Worm (Caenorhabditis elegans) whole organism, L4 larva: Measurements from ENCODE around the gene mrps-17.

ENCODE experiments used
- D1046.2 ChIP-seq: fragments of 200-800 bp; sonication (Bioruptor generic); IDR thresholded peaks from 2 replicates; pipeline ENCODE4 v1.3.6; 2022; ENCODE audit warnings: missing genetic modification characterization, missing compliant biosample characterization
- F26F4.8 ChIP-seq: fragments of 200-800 bp; sonication (Bioruptor generic); conservative IDR thresholded peaks from 2 replicates; pipeline ENCODE4 v1.3.6; 2022; ENCODE audit warnings: missing genetic modification characterization, missing compliant biosample characterization
- F49E8.2 ChIP-seq: sonication (generic microtip); optimal IDR thresholded peaks from 2 replicates; lab custom pipeline; 2016; ENCODE audit warnings: missing compliant biosample characterization, mild to moderate bottlenecking, missing genetic modification characterization, borderline replicate concordance
- T20F7.1 ChIP-seq: fragments of 200-800 bp; sonication (Bioruptor generic); optimal IDR thresholded peaks from 2 replicates; lab custom pipeline; 2018; ENCODE audit warnings: mild to moderate bottlenecking, missing genetic modification characterization, missing compliant biosample characterization
- T26A8.4 ChIP-seq: fragments of 200-800 bp; sonication (Bioruptor generic); IDR thresholded peaks from 2 replicates; pipeline ENCODE4 v1.3.6; 2022; ENCODE audit warnings: missing genetic modification characterization, missing compliant biosample characterization
- Y75B8A.6 ChIP-seq: fragments of 200-800 bp; sonication (Bioruptor generic); IDR thresholded peaks from 2 replicates; pipeline ENCODE4 v1.3.6; 2022; ENCODE audit warnings: missing genetic modification reagents, missing genetic modification characterization, missing compliant biosample characterization
- ZK337.2 ChIP-seq: fragments of 200-800 bp; sonication (Bioruptor generic); IDR thresholded peaks from 2 replicates; pipeline ENCODE4 v1.3.6; 2022; ENCODE audit warnings: missing genetic modification reagents, missing genetic modification characterization, missing compliant biosample characterization
- aha-1 ChIP-seq: fragments of 150-350 bp; peaks from one replicate; lab custom pipeline; 2014; ENCODE audit warnings: missing biosample characterization, missing genetic modification characterization
- arid-1 ChIP-seq: fragments of 200-800 bp; sonication (Bioruptor generic); conservative IDR thresholded peaks from 2 replicates; pipeline ENCODE4 v1.3.6; 2022; ENCODE audit warnings: missing genetic modification reagents, missing genetic modification characterization, missing compliant biosample characterization
- attf-4 ChIP-seq: sonication (generic microtip); optimal IDR thresholded peaks from 3 replicates; lab custom pipeline; 2017; ENCODE audit warnings: missing biosample characterization, missing genetic modification characterization
- ces-1 ChIP-seq: fragments of 150-350 bp; sonication (generic microtip); optimal IDR thresholded peaks from 4 replicates; lab custom pipeline; 2014; ENCODE audit warnings: missing biosample characterization, missing genetic modification reagents, missing genetic modification characterization
- cey-2 ChIP-seq: sonication (generic microtip); optimal IDR thresholded peaks from 3 replicates; lab custom pipeline; 2017; ENCODE audit warnings: missing genetic modification characterization, mild to moderate bottlenecking, missing compliant biosample characterization, antibody characterized with exemption, borderline replicate concordance; ENCODE audit not compliant: insufficient read depth
- ctbp-1 ChIP-seq: fragments of 200-800 bp; sonication (Bioruptor generic); IDR thresholded peaks from 2 replicates; pipeline ENCODE4 v1.3.6; 2022; ENCODE audit warnings: missing genetic modification reagents, missing genetic modification characterization, missing compliant biosample characterization
- daf-16 ChIP-seq, 3 experiments: sonication (generic microtip); optimal IDR thresholded peaks; 2 replicates each; lab custom pipeline; 2016 to 2017; ENCODE audit warnings: missing genetic modification characterization in 3 of 3, missing genetic modification reagents in 3 of 3, mild to moderate bottlenecking in 2 of 3, missing compliant biosample characterization in 2 of 3, missing biosample characterization in 1 of 3, moderate library complexity in 1 of 3
- dmd-6 ChIP-seq: fragments of 200-800 bp; sonication (Bioruptor generic); IDR thresholded peaks from 2 replicates; pipeline ENCODE4 v1.3.6; 2022; ENCODE audit warnings: missing genetic modification reagents, missing genetic modification characterization, missing compliant biosample characterization
- dve-1 ChIP-seq: sonication (generic microtip); optimal IDR thresholded peaks from 2 replicates; lab custom pipeline; 2017; ENCODE audit warnings: antibody characterized with exemption, mild to moderate bottlenecking, missing genetic modification characterization, missing compliant biosample characterization; ENCODE audit not compliant: insufficient read depth
- egl-27 ChIP-seq: sonication (generic microtip); optimal IDR thresholded peaks from 3 replicates; lab custom pipeline; 2017; ENCODE audit warnings: missing biosample characterization, missing genetic modification reagents, missing genetic modification characterization
- fkh-10 ChIP-seq: fragments of 150-350 bp; optimal IDR thresholded peaks from 2 replicates; lab custom pipeline; 2014; ENCODE audit warnings: missing biosample characterization, missing genetic modification reagents, missing genetic modification characterization
- fos-1 ChIP-seq: fragments of 150-350 bp; optimal IDR thresholded peaks from 2 replicates; lab custom pipeline; 2014; ENCODE audit warnings: missing biosample characterization, missing genetic modification characterization
- hif-1 ChIP-seq, 2 experiments: sonication (generic microtip); optimal IDR thresholded peaks; 2 replicates each; lab custom pipeline; 2016 to 2017; ENCODE audit warnings: missing compliant biosample characterization in 2 of 2, missing genetic modification characterization in 2 of 2, missing genetic modification reagents in 2 of 2, missing genotype in 2 of 2, mild to moderate bottlenecking in 1 of 2
- hlh-11 ChIP-seq: fragments of 200-800 bp; sonication (Bioruptor generic); optimal IDR thresholded peaks from 2 replicates; lab custom pipeline; 2018; ENCODE audit warnings: mild to moderate bottlenecking, missing genetic modification characterization, missing compliant biosample characterization
- hmg-1.1 ChIP-seq: fragments of 200-800 bp; sonication (Bioruptor generic); IDR thresholded peaks from 2 replicates; pipeline ENCODE4 v1.3.6; 2022; ENCODE audit warnings: missing genetic modification reagents, missing genetic modification characterization, missing compliant biosample characterization
- lim-7 ChIP-seq: fragments of 200-800 bp; sonication (Bioruptor generic); IDR thresholded peaks from 2 replicates; pipeline ENCODE4 v1.3.6; 2022; ENCODE audit warnings: missing genetic modification characterization, missing compliant biosample characterization
- lin-13 ChIP-seq: fragments of 150-350 bp; optimal IDR thresholded peaks from 2 replicates; lab custom pipeline; 2014; ENCODE audit warnings: missing biosample characterization, missing genetic modification reagents, missing genetic modification characterization
- lin-29 ChIP-seq: fragments of 200-800 bp; sonication (Bioruptor generic); IDR thresholded peaks from 2 replicates; pipeline ENCODE4 v1.3.6; 2022; ENCODE audit warnings: missing genetic modification reagents, missing genetic modification characterization, missing compliant biosample characterization
- lin-39 ChIP-seq: fragments of 150-350 bp; optimal IDR thresholded peaks from 2 replicates; lab custom pipeline; 2014; ENCODE audit warnings: missing biosample characterization, missing genetic modification reagents, missing genetic modification characterization
- lsy-2 ChIP-seq, 2 experiments: fragments of 150-350 bp in 1 of 2; sonication (generic microtip) in 1 of 2; optimal IDR thresholded peaks; 2 replicates each; lab custom pipeline; 2014 to 2017; ENCODE audit warnings: missing biosample characterization in 2 of 2, missing genetic modification characterization in 2 of 2
- madf-9 ChIP-seq: fragments of 200-800 bp; sonication (Bioruptor generic); conservative IDR thresholded peaks from 2 replicates; pipeline ENCODE4 v1.3.6; 2022; ENCODE audit warnings: missing genetic modification reagents, missing genetic modification characterization, missing compliant biosample characterization
- mdl-1 ChIP-seq, 2 experiments: fragments of 150-350 bp in 1 of 2; sonication (generic microtip) in 1 of 2; optimal IDR thresholded peaks; 2 replicates each; lab custom pipeline; 2014 to 2017; ENCODE audit warnings: missing biosample characterization in 2 of 2, missing genetic modification characterization in 2 of 2
- mes-2 ChIP-seq: sonication (generic microtip); optimal IDR thresholded peaks from 2 replicates; lab custom pipeline; 2016; ENCODE audit warnings: missing genotype, mild to moderate bottlenecking, missing genetic modification characterization, missing compliant biosample characterization; ENCODE audit not compliant: poor library complexity, severe bottlenecking
- nhr-102 ChIP-seq: sonication (generic microtip); optimal IDR thresholded peaks from 2 replicates; lab custom pipeline; 2016; ENCODE audit warnings: mild to moderate bottlenecking, missing genetic modification characterization, moderate library complexity, missing compliant biosample characterization
- nhr-111 ChIP-seq: fragments of 200-800 bp; sonication (Bioruptor generic); optimal IDR thresholded peaks from 2 replicates; lab custom pipeline; 2018; ENCODE audit warnings: mild to moderate bottlenecking, missing genetic modification characterization, missing compliant biosample characterization
- nhr-25 ChIP-seq: sonication (generic microtip); optimal IDR thresholded peaks from 2 replicates; lab custom pipeline; 2017; ENCODE audit warnings: missing genetic modification characterization, mild to moderate bottlenecking, missing compliant biosample characterization, antibody characterized with exemption, moderate library complexity, borderline replicate concordance; ENCODE audit not compliant: insufficient read depth
- nhr-28 ChIP-seq: fragments of 150-350 bp; optimal IDR thresholded peaks from 2 replicates; lab custom pipeline; 2014; ENCODE audit warnings: missing biosample characterization, missing genetic modification characterization
- nhr-41 ChIP-seq: fragments of 200-800 bp; sonication (Bioruptor generic); IDR thresholded peaks from 2 replicates; pipeline ENCODE4 v1.3.6; 2022; ENCODE audit warnings: missing genetic modification reagents, missing genetic modification characterization, missing compliant biosample characterization
- nhr-6 ChIP-seq: fragments of 150-350 bp; optimal IDR thresholded peaks from 2 replicates; lab custom pipeline; 2014; ENCODE audit warnings: missing biosample characterization, missing genetic modification characterization
- nhr-77 ChIP-seq: fragments of 150-350 bp; optimal IDR thresholded peaks from 2 replicates; lab custom pipeline; 2014; ENCODE audit warnings: missing biosample characterization, missing genetic modification characterization
- pha-4 ChIP-seq, 2 experiments: fragments of 150-350 bp in 1 of 2; fragments of 200-800 bp in 1 of 2; sonication (Bioruptor generic) in 1 of 2; IDR thresholded peaks in 1 of 2; optimal IDR thresholded peaks in 1 of 2; 2 replicates each; pipeline versions ENCODE4 v1.3.6 to Lab custom; 2014 to 2022; ENCODE audit warnings: missing genetic modification characterization in 2 of 2, missing genetic modification reagents in 2 of 2, missing biosample characterization in 1 of 2, missing compliant biosample characterization in 1 of 2
- rbr-2 ChIP-seq: sonication (generic microtip); optimal IDR thresholded peaks from 2 replicates; lab custom pipeline; 2016; ENCODE audit warnings: missing genotype, missing genetic modification characterization, missing compliant biosample characterization
- saeg-2 ChIP-seq: fragments of 200-800 bp; sonication (Bioruptor generic); IDR thresholded peaks from 2 replicates; pipeline ENCODE4 v1.3.6; 2022; ENCODE audit warnings: missing genetic modification reagents, missing genetic modification characterization, missing compliant biosample characterization
- sdz-12 ChIP-seq: fragments of 200-800 bp; sonication (Bioruptor generic); optimal IDR thresholded peaks from 2 replicates; lab custom pipeline; 2018; ENCODE audit warnings: mild to moderate bottlenecking, missing genetic modification characterization, missing compliant biosample characterization
- skn-1 ChIP-seq: fragments of 150-350 bp; optimal IDR thresholded peaks from 2 replicates; lab custom pipeline; 2014; ENCODE audit warnings: missing biosample characterization, missing genetic modification characterization
- snpc-1.2 ChIP-seq: fragments of 200-800 bp; sonication (Bioruptor generic); IDR thresholded peaks from 2 replicates; pipeline ENCODE4 v1.3.6; 2022; ENCODE audit warnings: missing genetic modification reagents, missing genetic modification characterization, missing compliant biosample characterization
- spr-1 ChIP-seq: sonication (generic microtip); optimal IDR thresholded peaks from 2 replicates; lab custom pipeline; 2016; ENCODE audit warnings: mild to moderate bottlenecking, missing genetic modification characterization, missing compliant biosample characterization
- unc-62 ChIP-seq, 3 experiments: fragments of 150-350 bp in 1 of 3; sonication (generic microtip); optimal IDR thresholded peaks in 2 of 3; peaks in 1 of 3; 1 replicate in 1 of 3; 2 replicates in 2 of 3; lab custom pipeline; 2014 to 2017; ENCODE audit warnings: missing biosample characterization in 3 of 3, missing genetic modification characterization in 3 of 3, missing genetic modification reagents in 3 of 3, missing genotype in 1 of 3
- zag-1 ChIP-seq: fragments of 150-350 bp; optimal IDR thresholded peaks from 2 replicates; lab custom pipeline; 2014; ENCODE audit warnings: missing biosample characterization, missing genetic modification characterization
- zfp-2 ChIP-seq: sonication (generic microtip); optimal IDR thresholded peaks from 2 replicates; lab custom pipeline; 2016; ENCODE audit warnings: mild to moderate bottlenecking, missing genetic modification characterization, missing compliant biosample characterization
- ztf-7 ChIP-seq: fragments of 150-350 bp; optimal IDR thresholded peaks from 2 replicates; lab custom pipeline; 2014; ENCODE audit warnings: missing biosample characterization, missing genetic modification characterization

mrps-17 gene

ce11 chrIII:6431766-6432228, at the start of gene mrps-17, which contains the start of gene txdc-9:
Gene mrps-17 (minus strand): TSS chrIII:6431798.
Gene txdc-9 (plus strand): TSS chrIII:6432178.
- TF ChIP-seq hif-1 (tag; optimal IDR thresholded peaks at IDR 0.05; lab: Kevin White, UChicago) (no peak), hmg-1.1 (GFP tag; lab: Robert Waterston, UW) (peak; percentile 61), rbr-2 (tag; lab: Kevin White, UChicago) (peak; percentile 73), mdl-1 (tag; optimal IDR thresholded peaks at IDR 0.05; lab: Kevin White, UChicago) (peak in 1 of 2 experiments; percentile 19), daf-16 (GFP tag; optimal IDR thresholded peaks at IDR 0.05; lab: Kevin White, UChicago) (no peak), daf-16 (tag; optimal IDR thresholded peaks at IDR 0.05; lab: Kevin White, UChicago) (no peak), F49E8.2 (tag; lab: Kevin White, UChicago) (no peak), nhr-77 (peak; percentile 56), lin-39 (tag; lab: Kevin White, UChicago) (no peak), madf-9 (GFP tag; lab: Robert Waterston, UW) (no peak), aha-1 (tag; lab: Kevin White, UChicago) (peak; percentile 90), mes-2 (peak; percentile 89), ces-1 (GFP tag; lab: Kevin White, UChicago) (peak; percentile 63), cey-2 (tag; lab: Kevin White, UChicago) (no peak), arid-1 (GFP tag; lab: Robert Waterston, UW) (no peak; the same call in 1 of the 2 replicates), snpc-1.2 (GFP tag; lab: Robert Waterston, UW) (no peak), spr-1 (no peak), fkh-10 (GFP tag; lab: Kevin White, UChicago) (peak; percentile 30), nhr-111 (GFP tag; lab: Kevin White, UChicago) (no peak), nhr-41 (GFP tag; lab: Robert Waterston, UW) (no peak), lin-13 (GFP tag; lab: Kevin White, UChicago) (peak; percentile 31), lin-29 (GFP tag; lab: Robert Waterston, UW) (no peak), dmd-6 (GFP tag; lab: Robert Waterston, UW) (peak; percentile 8; the same call in 1 of the 2 replicates), F26F4.8 (no peak), saeg-2 (GFP tag; lab: Robert Waterston, UW) (no peak), ztf-7 (tag; lab: Kevin White, UChicago) (no peak), zag-1 (no peak), sdz-12 (GFP tag; lab: Kevin White, UChicago) (no peak), nhr-102 (tag; lab: Kevin White, UChicago) (no peak), unc-62 (GFP tag; optimal IDR thresholded peaks at IDR 0.05 in 1 of 2; lab: Kevin White, UChicago) (no peak), unc-62 (tag; optimal IDR thresholded peaks at IDR 0.05; lab: Kevin White, UChicago) (no peak), nhr-28 (tag; lab: Kevin White, UChicago) (peak; percentile 52), dve-1 (tag; lab: Kevin White, UChicago) (peak; percentile 71), T26A8.4 (GFP tag; lab: Robert Waterston, UW) (no peak), D1046.2 (GFP tag; lab: Robert Waterston, UW) (no peak), nhr-6 (tag; lab: Kevin White, UChicago) (peak; percentile 84), lim-7 (no peak), ctbp-1 (GFP tag; lab: Robert Waterston, UW) (no peak), zfp-2 (tag; lab: Kevin White, UChicago) (no peak), skn-1 (tag; lab: Kevin White, UChicago) (no peak), attf-4 (tag; lab: Kevin White, UChicago) (no peak), pha-4 (GFP tag; IDR thresholded peaks at IDR 0.05; lab: Robert Waterston, UW) (no peak), pha-4 (tag; optimal IDR thresholded peaks at IDR 0.05; lab: Kevin White, UChicago) (peak; percentile 58), fos-1 (tag; lab: Kevin White, UChicago) (no peak), egl-27 (tag; lab: Kevin White, UChicago) (no peak), T20F7.1 (GFP tag; lab: Kevin White, UChicago) (no peak), Y75B8A.6 (GFP tag; lab: Robert Waterston, UW) (no peak), hlh-11 (tag; lab: Kevin White, UChicago) (peak; percentile 42), lsy-2 (tag; optimal IDR thresholded peaks at IDR 0.05; lab: Kevin White, UChicago) (peak; percentile 17 to 92), nhr-25 (tag; lab: Kevin White, UChicago) (no peak), ZK337.2 (GFP tag; lab: Robert Waterston, UW) (no peak)
